Fruit fly (Drosophila melanogaster) whole organism, embryonic: ENCODE results near the gene Rack1.

Experiments used
- ATbp ChIP-seq: fragments of 200-800 bp; sonication (Bioruptor generic); optimal IDR thresholded peaks from 2 replicates; lab custom pipeline; 2017; ENCODE audit warnings: missing biosample characterization, mild to moderate bottlenecking, missing genetic modification characterization, missing genetic modification reagents
- Blimp-1 ChIP-seq: fragments of 200-800 bp; sonication (Bioruptor generic); optimal IDR thresholded peaks from 3 replicates; lab custom pipeline; 2018; ENCODE audit warnings: missing biosample characterization, missing genetic modification characterization, mild to moderate bottlenecking, moderate library complexity, missing genetic modification reagents
- BtbVII ChIP-seq: fragments of 200-800 bp; sonication (Bioruptor generic); optimal IDR thresholded peaks from 3 replicates; lab custom pipeline; 2017; ENCODE audit warnings: missing biosample characterization, mild to moderate bottlenecking, missing genetic modification characterization
- CG12391 ChIP-seq: fragments of 200-800 bp; sonication (Bioruptor generic); optimal IDR thresholded peaks from 3 replicates; lab custom pipeline; 2018; ENCODE audit warnings: missing biosample characterization, mild to moderate bottlenecking, missing genetic modification characterization, moderate library complexity
- CG14667 ChIP-seq: fragments of 200-800 bp; sonication (Bioruptor generic); IDR thresholded peaks from 2 replicates; pipeline ENCODE4 v1.3.6; 2022; ENCODE audit warnings: missing biosample characterization, missing genetic modification characterization
- CG15479 ChIP-seq: fragments of 200-800 bp; sonication (Bioruptor generic); optimal IDR thresholded peaks from 3 replicates; lab custom pipeline; 2019; ENCODE audit warnings: missing biosample characterization, mild to moderate bottlenecking, missing genetic modification characterization, moderate library complexity
- CG15514 ChIP-seq: fragments of 200-800 bp; sonication (Bioruptor generic); optimal IDR thresholded peaks from 3 replicates; lab custom pipeline; 2017; ENCODE audit warnings: missing biosample characterization, missing genetic modification characterization, mild to moderate bottlenecking, moderate library complexity, missing genetic modification reagents
- CG16863 ChIP-seq: fragments of 200-800 bp; sonication (Bioruptor generic); optimal IDR thresholded peaks from 3 replicates; lab custom pipeline; 2016; ENCODE audit warnings: missing biosample characterization, missing genetic modification characterization
- CG17328 ChIP-seq: fragments of 200-800 bp; sonication (Bioruptor generic); IDR thresholded peaks from 2 replicates; pipeline ENCODE4 v1.3.6; 2022; ENCODE audit warnings: missing biosample characterization, missing genetic modification characterization
- CG17361 ChIP-seq: fragments of 200-800 bp; sonication (Bioruptor generic); IDR thresholded peaks from 3 replicates; pipeline ENCODE4 v1.3.6; 2022; ENCODE audit warnings: missing biosample characterization, missing genetic modification characterization
- CG18619 ChIP-seq: fragments of 200-800 bp; sonication (Bioruptor generic); optimal IDR thresholded peaks from 3 replicates; lab custom pipeline; 2017; ENCODE audit warnings: missing biosample characterization, mild to moderate bottlenecking, missing genetic modification characterization
- CG30431 ChIP-seq: fragments of 200-800 bp; sonication (Bioruptor generic); optimal IDR thresholded peaks from 2 replicates; lab custom pipeline; 2017; ENCODE audit warnings: missing biosample characterization, missing genetic modification characterization
- CG3281 ChIP-seq: fragments of 200-800 bp; sonication (Bioruptor generic); optimal IDR thresholded peaks from 3 replicates; lab custom pipeline; 2017; ENCODE audit warnings: missing biosample characterization, mild to moderate bottlenecking, missing genetic modification characterization
- CG33557 ChIP-seq: fragments of 200-800 bp; sonication (Bioruptor generic); optimal IDR thresholded peaks from 2 replicates; lab custom pipeline; 2019; ENCODE audit warnings: missing biosample characterization, mild to moderate bottlenecking, missing genetic modification characterization, moderate library complexity
- CG4328 ChIP-seq: fragments of 200-800 bp; sonication (Bioruptor generic); optimal IDR thresholded peaks from 3 replicates; lab custom pipeline; 2017; ENCODE audit warnings: missing biosample characterization, missing genetic modification reagents, missing genetic modification characterization
- CG5953 ChIP-seq: fragments of 200-800 bp; sonication (Bioruptor generic); IDR thresholded peaks from 2 replicates; pipeline ENCODE4 v1.3.6; 2022; ENCODE audit warnings: missing biosample characterization, missing genetic modification characterization
- CG7357 ChIP-seq: fragments of 200-800 bp; sonication (Bioruptor generic); IDR thresholded peaks from 3 replicates; pipeline ENCODE4 v1.3.6; 2022; ENCODE audit warnings: missing biosample characterization, missing genetic modification characterization
- CG7372 ChIP-seq: fragments of 200-800 bp; sonication (Bioruptor generic); IDR thresholded peaks from 2 replicates; pipeline ENCODE4 v1.3.6; 2022; ENCODE audit warnings: missing biosample characterization, missing genetic modification characterization
- CG7987 ChIP-seq: fragments of 200-800 bp; sonication (Bioruptor generic); optimal IDR thresholded peaks from 2 replicates; lab custom pipeline; 2018; ENCODE audit warnings: missing biosample characterization, mild to moderate bottlenecking, missing genetic modification characterization, moderate library complexity
- CG9215 ChIP-seq: fragments of 200-800 bp; sonication (Bioruptor generic); IDR thresholded peaks from 2 replicates; pipeline ENCODE4 v1.3.6; 2022; ENCODE audit warnings: missing biosample characterization, missing genetic modification characterization
- CG9876 ChIP-seq: fragments of 200-800 bp; sonication (Bioruptor generic); optimal IDR thresholded peaks from 2 replicates; lab custom pipeline; 2016; ENCODE audit warnings: missing biosample characterization, missing genetic modification characterization
- Chrac-16 ChIP-seq: fragments of 200-800 bp; sonication (Bioruptor generic); optimal IDR thresholded peaks from 3 replicates; lab custom pipeline; 2016; ENCODE audit warnings: missing biosample characterization, missing genetic modification characterization
- CoRest ChIP-seq: fragments of 200-800 bp; sonication (Bioruptor generic); optimal IDR thresholded peaks from 3 replicates; lab custom pipeline; 2018; ENCODE audit warnings: missing biosample characterization, mild to moderate bottlenecking, missing genetic modification characterization, moderate library complexity
- Dref ChIP-seq: fragments of 200-800 bp; sonication (Bioruptor generic); IDR thresholded peaks from 2 replicates; pipeline ENCODE4 v1.3.6; 2022; ENCODE audit warnings: missing biosample characterization, missing genetic modification characterization
- Hey ChIP-seq: fragments of 200-800 bp; sonication (Bioruptor generic); optimal IDR thresholded peaks from 3 replicates; lab custom pipeline; 2018; ENCODE audit warnings: missing biosample characterization, mild to moderate bottlenecking, missing genetic modification characterization
- Lpt ChIP-seq: fragments of >200 bp; optimal IDR thresholded peaks from 2 replicates; lab custom pipeline; 2018; ENCODE audit warnings: missing biosample characterization, missing genetic modification characterization
- NC2α ChIP-seq: fragments of 200-800 bp; sonication (Bioruptor generic); optimal IDR thresholded peaks from 2 replicates; lab custom pipeline; 2016; ENCODE audit warnings: missing biosample characterization, missing genetic modification characterization
- Nf-YB ChIP-seq: fragments of 200-800 bp; sonication (Bioruptor generic); optimal IDR thresholded peaks from 3 replicates; lab custom pipeline; 2019; ENCODE audit warnings: missing biosample characterization, mild to moderate bottlenecking, missing genetic modification characterization, moderate library complexity
- NfI ChIP-seq: fragments of 200-800 bp; sonication (Bioruptor generic); optimal IDR thresholded peaks from 3 replicates; lab custom pipeline; 2018; ENCODE audit warnings: missing biosample characterization, mild to moderate bottlenecking, missing genetic modification characterization, moderate library complexity
- Side ChIP-seq: fragments of 200-800 bp; sonication (Bioruptor generic); optimal IDR thresholded peaks from 2 replicates; lab custom pipeline; 2016; ENCODE audit warnings: missing biosample characterization, missing genetic modification characterization
- Usf ChIP-seq: fragments of 200-800 bp; sonication (Bioruptor generic); optimal IDR thresholded peaks from 2 replicates; lab custom pipeline; 2017; ENCODE audit warnings: missing genotype, missing biosample characterization, missing genetic modification characterization
- Xbp1 ChIP-seq: fragments of 200-800 bp; sonication (Bioruptor generic); optimal IDR thresholded peaks from 3 replicates; lab custom pipeline; 2016; ENCODE audit warnings: missing biosample characterization, mild to moderate bottlenecking, missing genetic modification characterization
- amos ChIP-seq: fragments of 200-800 bp; sonication (Bioruptor generic); IDR thresholded peaks from 2 replicates; pipeline ENCODE4 v1.3.6; 2022; ENCODE audit warnings: missing biosample characterization, missing genetic modification characterization; ENCODE audit not compliant: partially characterized antibody
- aop ChIP-seq: fragments of 200-800 bp; sonication (Bioruptor generic); IDR thresholded peaks from 2 replicates; pipeline ENCODE4 v1.3.6; 2022; ENCODE audit warnings: missing biosample characterization, missing genetic modification characterization
- chm ChIP-seq: fragments of 200-800 bp; sonication (Bioruptor generic); IDR thresholded peaks from 2 replicates; pipeline ENCODE4 v1.3.6; 2022; ENCODE audit warnings: missing biosample characterization, missing genetic modification characterization
- fu2 ChIP-seq: fragments of 200-800 bp; sonication (Bioruptor generic); optimal IDR thresholded peaks from 2 replicates; lab custom pipeline; 2016; ENCODE audit warnings: missing biosample characterization, missing genetic modification characterization
- gce ChIP-seq: fragments of 200-800 bp; sonication (Bioruptor generic); IDR thresholded peaks from 3 replicates; pipeline ENCODE4 v1.3.6; 2022; ENCODE audit warnings: missing biosample characterization, missing genetic modification characterization
- jigr1 ChIP-seq: fragments of 200-800 bp; sonication (Bioruptor generic); IDR thresholded peaks from 3 replicates; pipeline ENCODE4 v1.3.6; 2022; ENCODE audit warnings: missing biosample characterization, missing genetic modification characterization
- nom ChIP-seq: fragments of 200-800 bp; sonication (Bioruptor generic); optimal IDR thresholded peaks from 2 replicates; lab custom pipeline; 2017; ENCODE audit warnings: missing biosample characterization, missing genetic modification characterization, mild to moderate bottlenecking, moderate library complexity, missing genetic modification reagents
- peb ChIP-seq: fragments of 200-800 bp; sonication (Bioruptor generic); IDR thresholded peaks from 2 replicates; pipeline ENCODE4 v1.3.6; 2022; ENCODE audit warnings: missing biosample characterization, missing genetic modification characterization
- ranshi ChIP-seq: fragments of 200-800 bp; sonication (Bioruptor generic); IDR thresholded peaks from 2 replicates; pipeline ENCODE4 v1.3.6; 2022; ENCODE audit warnings: missing biosample characterization, missing genetic modification characterization
- run ChIP-seq: fragments of 200-800 bp; sonication (Bioruptor generic); optimal IDR thresholded peaks from 3 replicates; lab custom pipeline; 2018; ENCODE audit warnings: missing biosample characterization, mild to moderate bottlenecking, missing genetic modification characterization
- slp2 ChIP-seq: fragments of 200-800 bp; sonication (Bioruptor generic); optimal IDR thresholded peaks from 2 replicates; lab custom pipeline; 2016; ENCODE audit warnings: missing biosample characterization, missing genetic modification characterization
- sob ChIP-seq: fragments of 200-800 bp; sonication (Bioruptor generic); IDR thresholded peaks from 2 replicates; pipeline ENCODE4 v1.3.6; 2022; ENCODE audit warnings: missing biosample characterization, missing genetic modification characterization
- sqz ChIP-seq: fragments of 200-800 bp; sonication (Bioruptor generic); optimal IDR thresholded peaks from 3 replicates; lab custom pipeline; 2018; ENCODE audit warnings: missing biosample characterization, mild to moderate bottlenecking, missing genetic modification characterization
- trh ChIP-seq: fragments of 200-800 bp; sonication (Bioruptor generic); optimal IDR thresholded peaks from 2 replicates; lab custom pipeline; 2016; ENCODE audit warnings: missing biosample characterization, missing genetic modification characterization
- tx ChIP-seq: fragments of 200-800 bp; sonication (Bioruptor generic); optimal IDR thresholded peaks from 2 replicates; lab custom pipeline; 2016; ENCODE audit warnings: missing biosample characterization, missing genetic modification characterization
- wek ChIP-seq: fragments of 200-800 bp; sonication (Bioruptor generic); optimal IDR thresholded peaks from 3 replicates; lab custom pipeline; 2018; ENCODE audit warnings: missing biosample characterization, mild to moderate bottlenecking, missing genetic modification characterization, moderate library complexity
- z ChIP-seq: fragments of 200-800 bp; sonication (Bioruptor generic); IDR thresholded peaks from 3 replicates; pipeline ENCODE4 v1.3.6; 2022; ENCODE audit warnings: missing biosample characterization, missing genetic modification characterization
- zen ChIP-seq: fragments of 200-800 bp; sonication (Bioruptor generic); optimal IDR thresholded peaks from 3 replicates; lab custom pipeline; 2018; ENCODE audit warnings: missing biosample characterization, mild to moderate bottlenecking, missing genetic modification characterization, moderate library complexity

Rack1 gene

dm6 chr2L:7799804-7800433 is 27.2 kb downstream of the Rack1 start, which contains the start of the genes Herp and r2d2 (continued):
- TF ChIP-seq peb (GFP tag; lab: Robert Waterston, UW) (peak; percentile 88), Usf (GFP tag; lab: Kevin White, UChicago) (peak; percentile 80), CG18619 (GFP tag; lab: Kevin White, UChicago) (peak; percentile 91), CoRest (tag; lab: Kevin White, UChicago) (peak; percentile 95), CG9876 (GFP tag; lab: Kevin White, UChicago) (peak; percentile 90), run (peak; percentile 64), CG30431 (GFP tag; lab: Kevin White, UChicago) (peak; percentile 69), ranshi (GFP tag; lab: Robert Waterston, UW) (peak; percentile 83; the same call in 1 of the 2 replicates), zen (peak; percentile 87), CG3281 (peak; percentile 92), trh (GFP tag; lab: Kevin White, UChicago) (peak; percentile 84), CG9215 (GFP tag; lab: Robert Waterston, UW) (peak; percentile 90), NC2α (GFP tag; lab: Kevin White, UChicago) (peak; percentile 84), Side (peak; percentile 94), jigr1 (GFP tag; lab: Robert Waterston, UW) (peak; percentile 80; the same call in 2 of the 3 replicates), sob (GFP tag; lab: Robert Waterston, UW) (peak; percentile 94), amos (GFP tag; lab: Robert Waterston, UW) (peak; percentile 70; the same call in 1 of the 2 replicates), CG15479 (GFP tag; lab: Kevin White, UChicago) (peak; percentile 79), wek (GFP tag; lab: Kevin White, UChicago) (peak; percentile 72), CG4328 (GFP tag; lab: Kevin White, UChicago) (peak; percentile 92), fu2 (peak; percentile 93), sqz (GFP tag; lab: Kevin White, UChicago) (peak; percentile 75), Chrac-16 (peak; percentile 90), CG7372 (GFP tag; lab: Robert Waterston, UW) (peak; percentile 92), CG14667 (GFP tag; lab: Robert Waterston, UW) (peak; percentile 76; the same call in 1 of the 2 replicates), gce (GFP tag; lab: Robert Waterston, UW) (peak; percentile 47; the same call in 1 of the 3 replicates), Dref (GFP tag; lab: Robert Waterston, UW) (peak; percentile 48), CG5953 (GFP tag; lab: Robert Waterston, UW) (peak; percentile 51; the same call in 1 of the 2 replicates), CG7357 (GFP tag; lab: Robert Waterston, UW) (peak; percentile 80), NfI (GFP tag; lab: Kevin White, UChicago) (peak; percentile 88), CG12391 (tag; lab: Kevin White, UChicago) (peak; percentile 90), CG7987 (GFP tag; lab: Kevin White, UChicago) (peak; percentile 82), Blimp-1 (GFP tag; lab: Kevin White, UChicago) (peak; percentile 75), CG16863 (GFP tag; lab: Kevin White, UChicago) (peak; percentile 85), CG17361 (peak; percentile 94), Lpt (no peak), Hey (tag; lab: Kevin White, UChicago) (peak; percentile 82), ATbp (GFP tag; lab: Kevin White, UChicago) (peak; percentile 67), CG15514 (peak; percentile 88), tx (peak; percentile 90), BtbVII (GFP tag; lab: Kevin White, UChicago) (peak; percentile 87), chm (peak; percentile 77), CG17328 (GFP tag; lab: Robert Waterston, UW) (peak; percentile 73), CG33557 (peak; percentile 87), z (no peak), nom (GFP tag; lab: Kevin White, UChicago) (peak; percentile 87), slp2 (GFP tag; lab: Kevin White, UChicago) (peak; percentile 94), Xbp1 (GFP tag; lab: Kevin White, UChicago) (peak; percentile 100), Nf-YB (GFP tag; lab: Kevin White, UChicago) (peak; percentile 64), aop (no peak)
